Worm (Caenorhabditis elegans): Measurements from ENCODE around the gene mex-1.

- no peak for TF ChIP-seq T22C8.4 (GFP tag; IDR thresholded peaks at IDR 0.05)
- no peak for TF ChIP-seq ztf-29 (GFP tag; IDR thresholded peaks at IDR 0.05)
- TF ChIP-seq klf-2 (GFP tag; conservative IDR thresholded peaks at IDR 0.05): no peak
- TF ChIP-seq cog-1 (tag; optimal IDR thresholded peaks at IDR 0.05): no peak
These were observed 10.5 kb downstream of the mex-1 start for ce11 chrII:11978920-11979319.
